Fruit fly (Drosophila melanogaster) whole organism, pupa: ENCODE results near the gene CG5921.
A peak's percentile ranks its signal among the peaks of the same experiment; 100 is the strongest.

Source experiments
- CG8159 ChIP-seq: fragments of 200-800 bp; sonication (Bioruptor generic); optimal IDR thresholded peaks from 3 replicates; lab custom pipeline; 2018; ENCODE audit warnings: missing biosample characterization, mild to moderate bottlenecking, missing genetic modification characterization, moderate library complexity
- rn ChIP-seq: fragments of 200-800 bp; sonication (Bioruptor generic); IDR thresholded peaks from 2 replicates; pipeline ENCODE4 v1.3.6; 2022; ENCODE audit warnings: missing biosample characterization, missing genetic modification characterization

- TF ChIP-seq CG8159 (tag; lab: Kevin White, UChicago) (peak; percentile 96), rn (peak; percentile 99)
Observed at dm6 chrX:6074845-6075244, 24.2 kb downstream of the CG5921 start, which contains the start of gene Tsp5D.
